Worm (Caenorhabditis elegans) whole organism, L3 larva: ENCODE measurements around the gene srg-7.

Source experiments
- ceh-16 ChIP-seq: sonication (generic microtip); optimal IDR thresholded peaks from 2 replicates; lab custom pipeline; 2017; ENCODE audit warnings: missing biosample characterization, missing genetic modification characterization
- lin-15B ChIP-seq: fragments of 150-350 bp; optimal IDR thresholded peaks from 2 replicates; lab custom pipeline; 2014; ENCODE audit warnings: missing biosample characterization, missing genetic modification characterization
- nhr-237 ChIP-seq: fragments of 150-350 bp; optimal IDR thresholded peaks from 2 replicates; lab custom pipeline; 2014; ENCODE audit warnings: missing biosample characterization, missing genetic modification characterization
- pha-4 ChIP-seq: fragments of 150-350 bp; optimal IDR thresholded peaks from 2 replicates; lab custom pipeline; 2014; ENCODE audit warnings: missing biosample characterization, missing genetic modification reagents, missing genetic modification characterization
- unc-62 ChIP-seq: fragments of 150-350 bp; sonication (generic microtip); optimal IDR thresholded peaks from 4 replicates; lab custom pipeline; 2014; ENCODE audit warnings: missing biosample characterization, missing genetic modification reagents, missing genetic modification characterization

DNA sequence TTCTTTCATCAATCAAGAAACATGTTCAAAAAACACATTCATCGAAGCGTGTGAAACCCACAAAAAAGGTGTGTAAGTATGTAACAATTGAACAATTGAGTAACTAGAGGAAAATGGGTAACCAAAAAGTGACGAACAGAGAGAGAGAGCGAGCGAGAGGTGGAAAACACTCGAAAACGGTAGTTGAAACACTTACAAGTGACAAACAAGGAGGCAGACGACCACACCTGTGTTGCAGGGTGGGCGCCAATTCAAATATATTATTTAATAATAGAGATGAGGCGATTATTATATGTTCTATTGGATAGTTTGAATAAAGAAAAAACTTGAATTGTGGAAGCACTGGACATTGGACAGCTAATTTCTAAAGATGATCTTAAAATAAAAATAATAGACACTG lies 21.4 kb upstream of the srg-7 start:
- TF ChIP-seq lin-15B (tag; lab: Kevin White, UChicago) (peak; percentile 76), nhr-237 (tag; lab: Kevin White, UChicago) (no peak), ceh-16 (tag; lab: Kevin White, UChicago) (no peak), pha-4 (tag; lab: Kevin White, UChicago) (no peak), unc-62 (GFP tag; lab: Kevin White, UChicago) (no peak)
